Fruit fly (Drosophila melanogaster) whole organism: ENCODE data around the gene CG31157.

Experiments
- Dll ChIP-seq: fragments of >200 bp; optimal IDR thresholded peaks from 2 replicates; lab custom pipeline; 2017
- EcR ChIP-seq, 2 experiments: fragments of >200 bp; optimal IDR thresholded peaks; 2 replicates each; lab custom pipeline; 2017; ENCODE audit warnings: missing biosample characterization in 2 of 2, missing genetic modification characterization in 2 of 2, missing genetic modification reagents in 2 of 2
- psq ChIP-seq: fragments of >200 bp; optimal IDR thresholded peaks from 2 replicates; lab custom pipeline; 2017

DNA sequence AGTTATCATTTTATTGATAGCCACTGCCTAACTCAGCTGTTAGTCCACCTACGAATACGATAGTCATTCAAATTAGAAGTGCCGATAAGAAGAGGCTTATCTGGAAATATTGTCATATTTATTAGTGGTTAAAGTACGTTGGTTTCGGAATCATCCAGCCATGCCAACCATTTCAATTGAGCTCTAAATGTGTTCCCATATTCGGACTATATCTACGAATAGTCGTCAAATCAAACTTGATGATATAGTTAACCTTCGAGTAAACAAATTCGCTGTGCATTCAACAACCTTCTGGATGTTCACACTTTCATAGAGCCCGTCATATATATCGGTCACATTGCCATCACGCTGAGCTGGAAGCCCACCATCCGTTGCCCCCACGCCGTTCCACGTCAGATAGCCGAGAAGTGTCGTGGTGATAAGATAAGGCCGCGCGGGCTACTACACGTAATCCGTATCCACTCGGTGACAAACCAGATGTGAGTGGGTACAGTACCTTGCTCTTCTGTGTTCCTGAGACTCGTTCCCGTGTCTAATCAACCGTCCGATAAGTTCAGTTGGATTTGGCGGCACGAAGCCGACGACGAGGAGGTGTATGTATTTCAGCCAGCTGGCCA is 29.1 kb upstream of the CG31157 start:
- TF ChIP-seq psq (lab: Kevin White, UChicago) (no peak), EcR (GFP tag; optimal IDR thresholded peaks at IDR 0.05; lab: Kevin White, UChicago) (no peak), Dll (no peak)
